Fruit fly (Drosophila melanogaster) whole organism, embryonic: Measurements from ENCODE around the gene ca.

Source experiments
- BtbVII ChIP-seq: fragments of 200-800 bp; sonication (Bioruptor generic); optimal IDR thresholded peaks from 3 replicates; lab custom pipeline; 2017; ENCODE audit warnings: missing biosample characterization, mild to moderate bottlenecking, missing genetic modification characterization
- CG10654 ChIP-seq: fragments of 200-800 bp; sonication (Bioruptor generic); optimal IDR thresholded peaks from 2 replicates; lab custom pipeline; 2016; ENCODE audit warnings: missing biosample characterization, missing genetic modification characterization
- CG43689 ChIP-seq: fragments of 200-800 bp; sonication (Bioruptor generic); IDR thresholded peaks from 2 replicates; pipeline ENCODE4 v1.3.6; 2022; ENCODE audit warnings: missing biosample characterization, missing genetic modification characterization
- CG6654 ChIP-seq: fragments of 200-800 bp; sonication (Bioruptor generic); optimal IDR thresholded peaks from 2 replicates; lab custom pipeline; 2017; ENCODE audit warnings: missing biosample characterization, mild to moderate bottlenecking, missing genetic modification characterization
- Camta ChIP-seq: fragments of 200-800 bp; sonication (Bioruptor generic); optimal IDR thresholded peaks from 2 replicates; lab custom pipeline; 2016; ENCODE audit warnings: missing biosample characterization, missing genetic modification characterization

- no peak for TF ChIP-seq BtbVII (GFP tag; lab: Kevin White, UChicago)
- no peak for TF ChIP-seq CG10654 (GFP tag; lab: Kevin White, UChicago)
- TF ChIP-seq CG6654 (GFP tag; lab: Kevin White, UChicago), result no peak
- TF ChIP-seq Camta (GFP tag; lab: Kevin White, UChicago), result no peak
- TF ChIP-seq CG43689 (GFP tag; lab: Robert Waterston, UW), result no peak
These were observed 34.7 kb downstream of the ca start, which contains the start of gene Cad99C for dm6 chr3R:29841293-29841791.
